In the genomic region with DNA sequence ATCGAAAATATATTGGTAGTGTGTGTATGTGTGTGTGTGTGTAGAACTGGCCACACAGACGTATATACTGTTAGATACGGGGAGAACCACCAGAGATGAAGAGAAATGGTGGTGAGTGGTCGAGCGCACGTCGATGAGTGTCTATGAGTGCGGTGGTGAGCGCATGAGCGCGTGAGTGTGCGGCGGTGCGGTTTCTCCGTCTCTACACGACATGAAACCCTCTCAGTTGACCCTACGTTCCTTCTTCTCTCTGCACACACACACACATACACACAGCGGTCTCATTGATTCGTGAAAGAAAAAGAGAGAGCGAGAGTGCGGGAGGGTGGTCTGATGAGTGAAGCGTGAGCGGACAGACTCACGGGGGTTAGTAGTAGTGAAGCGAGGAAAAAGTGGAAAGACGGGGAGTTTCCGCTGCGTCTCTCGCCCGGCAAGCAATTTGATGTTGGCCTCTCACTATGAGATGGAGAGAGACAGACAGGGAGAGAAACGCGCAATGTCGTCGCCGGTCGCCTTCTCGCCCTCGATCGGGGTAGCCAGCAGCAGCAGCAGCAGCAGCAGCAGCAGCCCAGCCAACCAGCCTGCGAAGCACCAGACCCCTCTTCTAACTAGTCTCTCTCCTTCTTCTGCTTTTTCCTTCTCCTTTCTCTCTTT, we compare ENCODE assay signal across 4 worm cellular contexts.
TF ChIP-seq lines count a peak whose summit lies in the region.

No protein-coding gene starts in this region.

TF ChIP-seq in whole organism, L2 larva, 48 proteins besides CTCF, POLR2A, EP300 and RAD21 (continues in another document):
- peak; percentile 74 for TF ChIP-seq snpc-4 (tag; optimal IDR thresholded peaks at IDR 0.05; lab: Kevin White, UChicago)
- TF ChIP-seq ZK546.5 (tag; optimal IDR thresholded peaks at IDR 0.05; lab: Kevin White, UChicago), result no peak
- peak; percentile 89 for TF ChIP-seq fos-1 (tag; optimal IDR thresholded peaks at IDR 0.05; lab: Kevin White, UChicago)
- TF ChIP-seq ztf-1 (GFP tag; conservative IDR thresholded peaks at IDR 0.05; lab: Robert Waterston, UW), result 0 out of 2 replicates have a peak, but pooled peaks have one; percentile 19
- TF ChIP-seq ceh-16 (tag; optimal IDR thresholded peaks at IDR 0.05; lab: Kevin White, UChicago), result peak; percentile 59
- peak; percentile 96 for TF ChIP-seq nhr-25 (tag; optimal IDR thresholded peaks at IDR 0.05; lab: Kevin White, UChicago)
- peak; percentile 76 to 91 for TF ChIP-seq lsy-2 (tag; optimal IDR thresholded peaks at IDR 0.05; lab: Kevin White, UChicago)
- TF ChIP-seq dmd-4 (tag; optimal IDR thresholded peaks at IDR 0.05; lab: Kevin White, UChicago), result no peak
- peak; percentile 96 for TF ChIP-seq C34F6.9 (tag; optimal IDR thresholded peaks at IDR 0.05; lab: Kevin White, UChicago)
- TF ChIP-seq alr-1 (tag; optimal IDR thresholded peaks at IDR 0.05; lab: Kevin White, UChicago), result no peak
- peak; percentile 67 for TF ChIP-seq unc-39 (tag; optimal IDR thresholded peaks at IDR 0.05; lab: Kevin White, UChicago)
- no peak for TF ChIP-seq elt-3 (tag; optimal IDR thresholded peaks at IDR 0.05; lab: Kevin White, UChicago)
- TF ChIP-seq peb-1 (tag; optimal IDR thresholded peaks at IDR 0.05; lab: Kevin White, UChicago), result no peak
- TF ChIP-seq mdl-1 (tag; optimal IDR thresholded peaks at IDR 0.05; lab: Kevin White, UChicago), result peak; percentile 92 to 97
- peak; percentile 32 for TF ChIP-seq nhr-237 (tag; optimal IDR thresholded peaks at IDR 0.05; lab: Kevin White, UChicago)
- peak; percentile 67 for TF ChIP-seq nhr-10 (tag; optimal IDR thresholded peaks at IDR 0.05; lab: Kevin White, UChicago)
- TF ChIP-seq egl-27 (tag; optimal IDR thresholded peaks at IDR 0.05; lab: Kevin White, UChicago), result peak; percentile 97
- TF ChIP-seq sma-9 (GFP tag; optimal IDR thresholded peaks at IDR 0.05; lab: Kevin White, UChicago), result peak; percentile 92
- TF ChIP-seq sma-9 (tag; optimal IDR thresholded peaks at IDR 0.05; lab: Kevin White, UChicago), result no peak
- no peak for TF ChIP-seq skn-1 (tag; optimal IDR thresholded peaks at IDR 0.05; lab: Kevin White, UChicago)
- TF ChIP-seq unc-62 (GFP tag; optimal IDR thresholded peaks at IDR 0.05; lab: Kevin White, UChicago), result no peak

TF ChIP-seq in whole organism, L4 larva, 104 proteins besides CTCF, POLR2A, EP300 and RAD21 (continues in another document):
- TF ChIP-seq nhr-237 (tag; optimal IDR thresholded peaks at IDR 0.05; lab: Kevin White, UChicago) (peak; percentile 71), nhr-41 (GFP tag; IDR thresholded peaks at IDR 0.05; lab: Robert Waterston, UW) (peak; percentile 66; the same call in 1 of the 2 replicates), mes-2 (tag; optimal IDR thresholded peaks at IDR 0.05; lab: Kevin White, UChicago; ENCODE audit: poor library complexity, severe bottlenecking) (peak; percentile 82), hif-1 (tag; optimal IDR thresholded peaks at IDR 0.05; lab: Kevin White, UChicago) (peak; percentile 69 to 93), ceh-44 (GFP tag; IDR thresholded peaks at IDR 0.05; lab: Robert Waterston, UW) (no peak), arid-1 (GFP tag; conservative IDR thresholded peaks at IDR 0.05; lab: Robert Waterston, UW) (peak; percentile 81), D1046.2 (GFP tag; IDR thresholded peaks at IDR 0.05; lab: Robert Waterston, UW) (no peak), unc-130 (GFP tag; optimal IDR thresholded peaks at IDR 0.05; lab: Kevin White, UChicago) (no peak), T26A8.4 (GFP tag; IDR thresholded peaks at IDR 0.05; lab: Robert Waterston, UW) (peak; percentile 90), daf-19 (GFP tag; conservative IDR thresholded peaks at IDR 0.05; lab: Robert Waterston, UW) (no peak), zfp-2 (tag; optimal IDR thresholded peaks at IDR 0.05; lab: Kevin White, UChicago) (peak; percentile 58), lin-15B (tag; optimal IDR thresholded peaks at IDR 0.05; lab: Kevin White, UChicago) (no peak), mep-1 (tag; optimal IDR thresholded peaks at IDR 0.05; lab: Kevin White, UChicago) (peak; percentile 99), nhr-42 (GFP tag; IDR thresholded peaks at IDR 0.05; lab: Robert Waterston, UW) (peak; percentile 79), lin-38 (GFP tag; IDR thresholded peaks at IDR 0.05; lab: Robert Waterston, UW) (peak; percentile 63), dmd-9 (GFP tag; IDR thresholded peaks at IDR 0.05; lab: Robert Waterston, UW) (peak; percentile 74), T20F7.1 (GFP tag; optimal IDR thresholded peaks at IDR 0.05; lab: Kevin White, UChicago) (peak; percentile 87), zip-2 (tag; optimal IDR thresholded peaks at IDR 0.05; lab: Kevin White, UChicago) (peak; percentile 46), nhr-25 (tag; optimal IDR thresholded peaks at IDR 0.05; lab: Kevin White, UChicago; ENCODE audit: borderline replicate concordance, insufficient read depth) (peak; percentile 96), ceh-20 (GFP tag; IDR thresholded peaks at IDR 0.05; lab: Robert Waterston, UW) (peak; percentile 95), Y75B8A.6 (GFP tag; IDR thresholded peaks at IDR 0.05; lab: Robert Waterston, UW) (0 out of 2 replicates have a peak, but pooled peaks have one; percentile 19)

TF ChIP-seq in whole organism, late embryonic, 69 proteins besides CTCF, POLR2A, EP300 and RAD21 (continues in another document):
- no peak for TF ChIP-seq ceh-24 (tag; optimal IDR thresholded peaks at IDR 0.05; lab: Kevin White, UChicago)
- peak; percentile 100 for TF ChIP-seq nfya-1 (tag; optimal IDR thresholded peaks at IDR 0.05; lab: Kevin White, UChicago)
- peak; percentile 63 for TF ChIP-seq ets-4 (tag; optimal IDR thresholded peaks at IDR 0.05; lab: Kevin White, UChicago)
- peak; percentile 50 for TF ChIP-seq pag-3 (tag; optimal IDR thresholded peaks at IDR 0.05; lab: Kevin White, UChicago; ENCODE audit: borderline replicate concordance)
- TF ChIP-seq hlh-8 (tag; optimal IDR thresholded peaks at IDR 0.05; lab: Kevin White, UChicago), result peak; percentile 49
- TF ChIP-seq madf-2 (tag; optimal IDR thresholded peaks at IDR 0.05; lab: Kevin White, UChicago), result peak; percentile 78
- TF ChIP-seq rnt-1 (tag; optimal IDR thresholded peaks at IDR 0.05; lab: Kevin White, UChicago), result peak; percentile 100
- TF ChIP-seq pqm-1 (tag; optimal IDR thresholded peaks at IDR 0.05; lab: Kevin White, UChicago), result peak; percentile 79
- TF ChIP-seq mec-3 (tag; optimal IDR thresholded peaks at IDR 0.05; lab: Kevin White, UChicago; ENCODE audit: borderline replicate concordance), result no peak
- peak; percentile 80 for TF ChIP-seq syd-9 (tag; optimal IDR thresholded peaks at IDR 0.05; lab: Kevin White, UChicago)
- TF ChIP-seq ama-1 (optimal IDR thresholded peaks at IDR 0.05; lab: Kevin White, UChicago), result no peak
- TF ChIP-seq ceh-45 (GFP tag; IDR thresholded peaks at IDR 0.05; lab: Robert Waterston, UW), result no peak
- peak; percentile 44 for TF ChIP-seq ztf-16 (tag; optimal IDR thresholded peaks at IDR 0.05; lab: Kevin White, UChicago)
- no peak for TF ChIP-seq nhr-11 (tag; optimal IDR thresholded peaks at IDR 0.05; lab: Kevin White, UChicago)
- no peak for TF ChIP-seq unc-3 (GFP tag; conservative IDR thresholded peaks at IDR 0.05; lab: Robert Waterston, UW)
- peak; percentile 48 for TF ChIP-seq unc-3 (tag; optimal IDR thresholded peaks at IDR 0.05; lab: Kevin White, UChicago)
- TF ChIP-seq ceh-30 (tag; optimal IDR thresholded peaks at IDR 0.05; lab: Kevin White, UChicago), result peak; percentile 84
- TF ChIP-seq che-1 (tag; optimal IDR thresholded peaks at IDR 0.05; lab: Kevin White, UChicago), result peak; percentile 23
- no peak for TF ChIP-seq ceh-9 (tag; optimal IDR thresholded peaks at IDR 0.05; lab: Kevin White, UChicago)
- peak; percentile 91 for TF ChIP-seq sdc-2 (tag; optimal IDR thresholded peaks at IDR 0.05; lab: Kevin White, UChicago)
- TF ChIP-seq sox-2 (GFP tag; IDR thresholded peaks at IDR 0.05; lab: Robert Waterston, UW), result no peak; the same call in 1 of the 2 replicates
- no peak for TF ChIP-seq hlh-15 (tag; optimal IDR thresholded peaks at IDR 0.05; lab: Kevin White, UChicago)
- TF ChIP-seq hlh-6 (tag; optimal IDR thresholded peaks at IDR 0.05; lab: Kevin White, UChicago), result peak; percentile 77

TF ChIP-seq in whole organism, mixed stage, embryonic, 35 proteins besides CTCF, POLR2A, EP300 and RAD21 (continues in another document):
- TF ChIP-seq ces-1 (GFP tag; optimal IDR thresholded peaks at IDR 0.05; lab: Kevin White, UChicago) (peak; percentile 80), drap-1 (GFP tag; optimal IDR thresholded peaks at IDR 0.05; lab: Kevin White, UChicago) (peak; percentile 89), lsy-2 (tag; optimal IDR thresholded peaks at IDR 0.05; lab: Kevin White, UChicago) (peak; percentile 79), mab-5 (tag; optimal IDR thresholded peaks at IDR 0.05; lab: Kevin White, UChicago) (peak; percentile 6), nhr-237 (tag; optimal IDR thresholded peaks at IDR 0.05; lab: Kevin White, UChicago) (peak; percentile 92), pha-4 (tag; optimal IDR thresholded peaks at IDR 0.05; lab: Kevin White, UChicago) (peak; percentile 58), elt-3 (tag; optimal IDR thresholded peaks at IDR 0.05; lab: Kevin White, UChicago) (peak; percentile 56), mls-2 (tag; optimal IDR thresholded peaks at IDR 0.05; lab: Kevin White, UChicago) (peak; percentile 95), ceh-43 (GFP tag; optimal IDR thresholded peaks at IDR 0.05; lab: Kevin White, UChicago) (no peak), lin-13 (tag; optimal IDR thresholded peaks at IDR 0.05; lab: Kevin White, UChicago) (peak; percentile 89), hlh-1 (tag; optimal IDR thresholded peaks at IDR 0.05; lab: Kevin White, UChicago) (peak; percentile 29), nhr-2 (tag; optimal IDR thresholded peaks at IDR 0.05; lab: Kevin White, UChicago) (peak; percentile 54), mep-1 (tag; optimal IDR thresholded peaks at IDR 0.05; lab: Kevin White, UChicago) (peak; percentile 94), M03D4.4 (tag; optimal IDR thresholded peaks at IDR 0.05; lab: Kevin White, UChicago) (peak; percentile 80), sptf-1 (tag; optimal IDR thresholded peaks at IDR 0.05; lab: Kevin White, UChicago) (peak; percentile 72), unc-39 (tag; optimal IDR thresholded peaks at IDR 0.05; lab: Kevin White, UChicago) (peak; percentile 90), tbx-8 (GFP tag; optimal IDR thresholded peaks at IDR 0.05; lab: Kevin White, UChicago) (peak; percentile 21), unc-120 (tag; optimal IDR thresholded peaks at IDR 0.05; lab: Kevin White, UChicago; ENCODE audit: poor library complexity, severe bottlenecking) (peak; percentile 63), ztf-11 (tag; optimal IDR thresholded peaks at IDR 0.05; lab: Kevin White, UChicago) (peak; percentile 84), snpc-4 (tag; optimal IDR thresholded peaks at IDR 0.05; lab: Kevin White, UChicago) (no peak), ham-2 (GFP tag; optimal IDR thresholded peaks at IDR 0.05; lab: Kevin White, UChicago) (peak; percentile 98), zip-8 (tag; optimal IDR thresholded peaks at IDR 0.05; lab: Kevin White, UChicago) (no peak), bed-3 (GFP tag; optimal IDR thresholded peaks at IDR 0.05; lab: Kevin White, UChicago) (peak; percentile 17), flh-1 (GFP tag; optimal IDR thresholded peaks at IDR 0.05; lab: Kevin White, UChicago) (peak; percentile 13), ceh-83 (GFP tag; optimal IDR thresholded peaks at IDR 0.05; lab: Kevin White, UChicago) (peak; percentile 71), sem-2 (GFP tag; optimal IDR thresholded peaks at IDR 0.05; lab: Kevin White, UChicago) (no peak)
